Worm (Caenorhabditis elegans): ENCODE data around the gene hrg-3.

ce11 chrV:9737287-9737686, 19.0 kb upstream of the hrg-3 start, which contains the start of gene aqp-4:
- TF ChIP-seq klf-2 (GFP tag; conservative IDR thresholded peaks at IDR 0.05) (no peak), flt-1 (GFP tag; IDR thresholded peaks at IDR 0.05) (no peak)
